Worm (Caenorhabditis elegans) whole organism, L1 larva: Measurements from ENCODE around the gene clec-202.

ENCODE experiments used
- aly-2 ChIP-seq: fragments of 150-350 bp; optimal IDR thresholded peaks from 2 replicates; lab custom pipeline; 2014; ENCODE audit warnings: missing biosample characterization, missing genetic modification characterization
- hpl-2 ChIP-seq: fragments of 150-350 bp; optimal IDR thresholded peaks from 2 replicates; lab custom pipeline; 2014; ENCODE audit warnings: missing biosample characterization, missing genetic modification reagents, missing genetic modification characterization
- lsy-2 ChIP-seq, 2 experiments: fragments of 150-350 bp; optimal IDR thresholded peaks; 2 replicates each; lab custom pipeline; 2014; ENCODE audit warnings: missing biosample characterization in 2 of 2, missing genetic modification characterization in 2 of 2
- mdl-1 ChIP-seq, 2 experiments: fragments of 150-350 bp; optimal IDR thresholded peaks; 2 replicates each; lab custom pipeline; 2014 to 2017; ENCODE audit warnings: missing biosample characterization in 2 of 2, missing genetic modification characterization in 2 of 2, inconsistent platforms in 1 of 2
- nhr-237 ChIP-seq: fragments of 150-350 bp; optimal IDR thresholded peaks from 2 replicates; lab custom pipeline; 2014; ENCODE audit warnings: missing biosample characterization, missing genetic modification characterization
- nhr-28 ChIP-seq: fragments of 150-350 bp; optimal IDR thresholded peaks from 2 replicates; lab custom pipeline; 2014; ENCODE audit warnings: missing biosample characterization, missing genetic modification characterization
- unc-130 ChIP-seq: fragments of 150-350 bp; optimal IDR thresholded peaks from 2 replicates; lab custom pipeline; 2017; ENCODE audit warnings: missing biosample characterization, missing genetic modification characterization, inconsistent platforms
- unc-62 ChIP-seq: fragments of 150-350 bp; optimal IDR thresholded peaks from 2 replicates; lab custom pipeline; 2014; ENCODE audit warnings: missing biosample characterization, missing genetic modification reagents, missing genetic modification characterization
- vab-15 ChIP-seq: sonication (generic microtip); optimal IDR thresholded peaks from 2 replicates; lab custom pipeline; 2017; ENCODE audit warnings: missing genotype, mild to moderate bottlenecking, missing genetic modification characterization, missing compliant biosample characterization
- zag-1 ChIP-seq: fragments of 150-350 bp; optimal IDR thresholded peaks from 2 replicates; lab custom pipeline; 2014; ENCODE audit warnings: missing biosample characterization, missing genetic modification characterization

DNA sequence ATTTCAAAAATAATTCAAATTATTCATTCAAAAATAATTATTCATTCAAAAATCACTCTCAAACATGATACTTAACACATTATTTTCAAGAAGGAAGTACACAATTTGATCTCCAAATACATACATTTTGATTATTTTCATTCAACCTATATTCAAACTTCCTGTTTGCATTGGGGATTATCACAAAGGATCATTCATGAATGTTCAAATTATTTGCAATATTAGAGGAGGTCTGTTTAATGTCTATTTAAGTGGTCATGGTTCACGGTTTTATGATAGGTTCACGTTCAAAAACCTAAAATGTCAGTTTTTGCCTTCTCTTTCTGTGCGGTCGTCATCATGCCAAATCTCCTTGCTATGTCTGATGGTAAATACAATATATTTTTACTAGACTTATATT lies at the start of gene clec-202:
- TF ChIP-seq unc-130 (tag; lab: Kevin White, UChicago), result no peak
- no peak for TF ChIP-seq nhr-28
- TF ChIP-seq hpl-2 (GFP tag; lab: Kevin White, UChicago), result no peak
- TF ChIP-seq aly-2 (tag; lab: Kevin White, UChicago), result no peak
- TF ChIP-seq vab-15 (tag; lab: Kevin White, UChicago), result no peak
- no peak for TF ChIP-seq lsy-2 (tag; optimal IDR thresholded peaks at IDR 0.05; lab: Kevin White, UChicago)
- TF ChIP-seq unc-62 (GFP tag; lab: Kevin White, UChicago), result no peak
- TF ChIP-seq nhr-237 (tag; lab: Kevin White, UChicago), result no peak
- no peak for TF ChIP-seq mdl-1 (tag; optimal IDR thresholded peaks at IDR 0.05; lab: Kevin White, UChicago)
- TF ChIP-seq zag-1 (tag; lab: Kevin White, UChicago), result no peak
